Worm (Caenorhabditis elegans): Measurements from ENCODE around the gene daf-4.

Gene daf-4

ce11 chrIII:5601999-5602398 is 22.9 kb upstream of the daf-4 start (continued):
- 0 out of 2 replicates have a peak, but pooled peaks have one; percentile 62 for TF ChIP-seq zfp-3 (GFP tag; conservative IDR thresholded peaks at IDR 0.05)
- peak; percentile 98 for TF ChIP-seq dmd-8 (GFP tag; IDR thresholded peaks at IDR 0.05)
- no peak for TF ChIP-seq T20F7.1 (GFP tag; optimal IDR thresholded peaks at IDR 0.05)
- TF ChIP-seq vab-7 (GFP tag; IDR thresholded peaks at IDR 0.05): peak; percentile 87
- TF ChIP-seq set-16 (GFP tag; IDR thresholded peaks at IDR 0.05): peak; percentile 35; the same call in 1 of the 2 replicates
- TF ChIP-seq lim-7 (GFP tag; IDR thresholded peaks at IDR 0.05): peak; percentile 96
- no peak for TF ChIP-seq lin-39 (tag; optimal IDR thresholded peaks at IDR 0.05)
- TF ChIP-seq F26F4.8 (GFP tag; conservative IDR thresholded peaks at IDR 0.05): peak; percentile 87
- TF ChIP-seq mxl-2 (GFP tag; conservative IDR thresholded peaks at IDR 0.05): 0 out of 2 replicates have a peak, but pooled peaks have one; percentile 46
- TF ChIP-seq fos-1 (tag; optimal IDR thresholded peaks at IDR 0.05): no peak
- peak; percentile 82 for TF ChIP-seq aha-1 (tag)
- peak; percentile 42 for TF ChIP-seq nhr-48 (tag; optimal IDR thresholded peaks at IDR 0.05)
- peak; percentile 89 for TF ChIP-seq saeg-2 (GFP tag; IDR thresholded peaks at IDR 0.05)
- TF ChIP-seq zag-1 (tag; optimal IDR thresholded peaks at IDR 0.05): no peak
- TF ChIP-seq sdz-12 (GFP tag; optimal IDR thresholded peaks at IDR 0.05): peak; percentile 81
- TF ChIP-seq dve-1 (tag; optimal IDR thresholded peaks at IDR 0.05; ENCODE audit: insufficient read depth): peak; percentile 84
- TF ChIP-seq F44E2.7 (GFP tag; IDR thresholded peaks at IDR 0.05): peak; percentile 93
- peak; percentile 68 for TF ChIP-seq dmd-6 (GFP tag; IDR thresholded peaks at IDR 0.05)
- peak; percentile 86 for TF ChIP-seq mep-1 (tag; optimal IDR thresholded peaks at IDR 0.05)
- TF ChIP-seq gei-8 (GFP tag; optimal IDR thresholded peaks at IDR 0.05): peak; percentile 80
- TF ChIP-seq Y48G9A.11 (GFP tag; IDR thresholded peaks at IDR 0.05): peak; percentile 86
- TF ChIP-seq daf-19 (GFP tag; conservative IDR thresholded peaks at IDR 0.05): peak; percentile 42; the same call in 1 of the 2 replicates
- peak; percentile 85 for TF ChIP-seq ctbp-1 (GFP tag; IDR thresholded peaks at IDR 0.05)
- TF ChIP-seq lin-15B (tag; optimal IDR thresholded peaks at IDR 0.05): no peak
- no peak for TF ChIP-seq ceh-44 (GFP tag; IDR thresholded peaks at IDR 0.05)
- peak in 1 of 2 experiments; percentile 3 for TF ChIP-seq mdl-1 (tag; optimal IDR thresholded peaks at IDR 0.05)
- TF ChIP-seq daf-16 (GFP tag; optimal IDR thresholded peaks at IDR 0.05): peak; percentile 51 to 92
- TF ChIP-seq daf-16 (tag; optimal IDR thresholded peaks at IDR 0.05): peak; percentile 61
- TF ChIP-seq snpc-1.2 (GFP tag; IDR thresholded peaks at IDR 0.05): peak; percentile 88
- peak; percentile 31 for TF ChIP-seq F37D6.2 (tag; optimal IDR thresholded peaks at IDR 0.05)
- peak; percentile 49 for TF ChIP-seq nhr-77 (tag; optimal IDR thresholded peaks at IDR 0.05)
- peak; percentile 91 for TF ChIP-seq duxl-1 (tag; optimal IDR thresholded peaks at IDR 0.05; ENCODE audit: poor library complexity)
- TF ChIP-seq Y5F2A.4 (GFP tag; optimal IDR thresholded peaks at IDR 0.05): peak; percentile 89
- TF ChIP-seq mdt-29 (GFP tag; IDR thresholded peaks at IDR 0.05): peak; percentile 75; the same call in 1 of the 2 replicates
- no peak for TF ChIP-seq daf-12 (tag; optimal IDR thresholded peaks at IDR 0.05)
- TF ChIP-seq php-3 (GFP tag; IDR thresholded peaks at IDR 0.05): peak; percentile 64; the same call in 1 of the 2 replicates
- TF ChIP-seq nhr-6 (tag; optimal IDR thresholded peaks at IDR 0.05): peak; percentile 58
- TF ChIP-seq unc-39 (tag; optimal IDR thresholded peaks at IDR 0.05): no peak
- no peak for TF ChIP-seq nhr-237 (tag; optimal IDR thresholded peaks at IDR 0.05)
- TF ChIP-seq tra-1 (GFP tag; IDR thresholded peaks at IDR 0.05): peak; percentile 88
- no peak for TF ChIP-seq attf-4 (tag; optimal IDR thresholded peaks at IDR 0.05)
- peak; percentile 87 for TF ChIP-seq ZK337.2 (GFP tag; IDR thresholded peaks at IDR 0.05)
- peak; percentile 64 for TF ChIP-seq nhr-25 (tag; optimal IDR thresholded peaks at IDR 0.05; ENCODE audit: borderline replicate concordance, insufficient read depth)
- TF ChIP-seq ceh-62 (tag; optimal IDR thresholded peaks at IDR 0.05): no peak
- TF ChIP-seq dpl-1 (GFP tag; optimal IDR thresholded peaks at IDR 0.05): peak; percentile 54
- 0 out of 2 replicates have a peak, but pooled peaks have one; percentile 45 for TF ChIP-seq lin-29 (GFP tag; IDR thresholded peaks at IDR 0.05)
- peak; percentile 91; the same call in 1 of the 2 replicates for TF ChIP-seq Y105C5A.15 (GFP tag; IDR thresholded peaks at IDR 0.05)
- TF ChIP-seq cey-2 (tag; optimal IDR thresholded peaks at IDR 0.05; ENCODE audit: borderline replicate concordance, insufficient read depth): no peak
- TF ChIP-seq nhr-11 (tag; optimal IDR thresholded peaks at IDR 0.05): peak; percentile 37
- peak; percentile 94 for TF ChIP-seq pha-4 (GFP tag; IDR thresholded peaks at IDR 0.05)
- TF ChIP-seq pha-4 (tag; optimal IDR thresholded peaks at IDR 0.05): no peak
